Fruit fly (Drosophila melanogaster): ENCODE measurements around the gene Oamb.

- TF ChIP-seq sv (GFP tag; optimal IDR thresholded peaks at IDR 0.05) (no peak), lola (GFP tag; optimal IDR thresholded peaks at IDR 0.05) (no peak), usp (GFP tag; optimal IDR thresholded peaks at IDR 0.05) (no peak), Sp1 (GFP tag; optimal IDR thresholded peaks at IDR 0.05) (no peak), CrebA (GFP tag; optimal IDR thresholded peaks at IDR 0.05; ENCODE audit: borderline replicate concordance) (no peak), Hr78 (GFP tag; optimal IDR thresholded peaks at IDR 0.05) (no peak), psq (GFP tag; optimal IDR thresholded peaks at IDR 0.05) (no peak), fru (GFP tag; optimal IDR thresholded peaks at IDR 0.05) (no peak), rgr (GFP tag; optimal IDR thresholded peaks at IDR 0.05) (no peak)
Observed at dm6 chr3R:20748974-20749373, 34.6 kb upstream of the Oamb start, which contains the start of gene Prosalpha4T1.

Data from whole organism, wandering third instar larva.